Fruit fly (Drosophila melanogaster) whole organism, prepupa: ENCODE data around the gene CG33985.

Experiments
- Blimp-1 ChIP-seq: fragments of 200-800 bp; sonication (Bioruptor generic); optimal IDR thresholded peaks from 3 replicates; lab custom pipeline; 2017; ENCODE audit warnings: missing biosample characterization, missing genetic modification characterization, mild to moderate bottlenecking, moderate library complexity, missing genetic modification reagents
- CG10631 ChIP-seq: fragments of 200-800 bp; sonication (Bioruptor generic); optimal IDR thresholded peaks from 2 replicates; lab custom pipeline; 2016; ENCODE audit warnings: missing biosample characterization, missing genetic modification characterization
- CG10669 ChIP-seq: fragments of 200-800 bp; sonication (Bioruptor generic); optimal IDR thresholded peaks from 3 replicates; lab custom pipeline; 2018; ENCODE audit warnings: missing biosample characterization, mild to moderate bottlenecking, missing genetic modification characterization, moderate library complexity
- CG11762 ChIP-seq: fragments of 200-800 bp; sonication (Bioruptor generic); optimal IDR thresholded peaks from 3 replicates; lab custom pipeline; 2016; ENCODE audit warnings: missing biosample characterization, missing genetic modification characterization; ENCODE audit not compliant: insufficient read depth
- CG11902 ChIP-seq: fragments of 200-800 bp; sonication (Bioruptor generic); optimal IDR thresholded peaks from 3 replicates; lab custom pipeline; 2016; ENCODE audit warnings: missing biosample characterization, missing genetic modification characterization
- CG1621 ChIP-seq: fragments of 200-800 bp; sonication (Bioruptor generic); optimal IDR thresholded peaks from 3 replicates; lab custom pipeline; 2018; ENCODE audit warnings: missing biosample characterization, mild to moderate bottlenecking, missing genetic modification characterization
- CG3032 ChIP-seq: fragments of 200-800 bp; optimal IDR thresholded peaks from 2 replicates; lab custom pipeline; 2019; ENCODE audit warnings: missing biosample characterization, mild to moderate bottlenecking, missing genetic modification characterization, moderate library complexity
- CG31627 ChIP-seq: fragments of 200-800 bp; sonication (Bioruptor generic); optimal IDR thresholded peaks from 3 replicates; lab custom pipeline; 2016; ENCODE audit warnings: missing biosample characterization, missing genetic modification characterization
- CG32006 ChIP-seq: fragments of 200-800 bp; sonication (Bioruptor generic); optimal IDR thresholded peaks from 3 replicates; lab custom pipeline; 2017; ENCODE audit warnings: missing biosample characterization, mild to moderate bottlenecking, missing genetic modification characterization
- CG34406 ChIP-seq: fragments of 200-800 bp; sonication (Bioruptor generic); optimal IDR thresholded peaks from 3 replicates; lab custom pipeline; 2016; ENCODE audit warnings: missing biosample characterization, missing genetic modification characterization
- CG6163 ChIP-seq: fragments of 200-800 bp; sonication (Bioruptor generic); IDR thresholded peaks from 3 replicates; pipeline ENCODE4 v1.3.6; 2022; ENCODE audit warnings: missing biosample characterization, missing genetic modification characterization
- CG6276 ChIP-seq: fragments of 200-800 bp; sonication (Bioruptor generic); optimal IDR thresholded peaks from 2 replicates; lab custom pipeline; 2017; ENCODE audit warnings: missing biosample characterization, mild to moderate bottlenecking, missing genetic modification characterization
- CG6792 ChIP-seq: fragments of 200-800 bp; sonication (Bioruptor generic); optimal IDR thresholded peaks from 3 replicates; lab custom pipeline; 2016; ENCODE audit warnings: missing biosample characterization, missing genetic modification characterization
- CG6808 ChIP-seq: fragments of 200-800 bp; sonication (Bioruptor generic); optimal IDR thresholded peaks from 3 replicates; lab custom pipeline; 2017; ENCODE audit warnings: missing biosample characterization, missing genetic modification characterization, mild to moderate bottlenecking, moderate library complexity, missing genetic modification reagents
- CG6854 ChIP-seq: fragments of 200-800 bp; sonication (Bioruptor generic); optimal IDR thresholded peaks from 2 replicates; lab custom pipeline; 2017; ENCODE audit warnings: missing biosample characterization, mild to moderate bottlenecking, missing genetic modification characterization
- CG7368 ChIP-seq: fragments of 200-800 bp; sonication (Bioruptor generic); optimal IDR thresholded peaks from 3 replicates; lab custom pipeline; 2016; ENCODE audit warnings: missing biosample characterization, missing genetic modification characterization
- CG8119 ChIP-seq: fragments of 200-800 bp; sonication (Bioruptor generic); IDR thresholded peaks from 3 replicates; pipeline ENCODE4 v1.3.6; 2022; ENCODE audit warnings: missing biosample characterization, missing genetic modification characterization
- CG8632 ChIP-seq: fragments of 200-800 bp; sonication (Bioruptor generic); optimal IDR thresholded peaks from 3 replicates; lab custom pipeline; 2016; ENCODE audit warnings: missing biosample characterization, missing genetic modification characterization
- CG9139 ChIP-seq: fragments of 200-800 bp; sonication (Bioruptor generic); optimal IDR thresholded peaks from 3 replicates; lab custom pipeline; 2017; ENCODE audit warnings: missing biosample characterization, mild to moderate bottlenecking, missing genetic modification characterization
- Eip75B ChIP-seq: fragments of 200-800 bp; sonication (Bioruptor generic); optimal IDR thresholded peaks from 3 replicates; lab custom pipeline; 2016; ENCODE audit warnings: missing biosample characterization, missing genetic modification characterization
- Eip78C ChIP-seq: fragments of 200-800 bp; sonication (Bioruptor generic); peaks from one replicate; lab custom pipeline; 2016; ENCODE audit warnings: missing biosample characterization, missing genetic modification characterization
- Eip93F ChIP-seq: fragments of 200-800 bp; sonication (Bioruptor generic); optimal IDR thresholded peaks from 2 replicates; lab custom pipeline; 2016; ENCODE audit warnings: missing biosample characterization, mild to moderate bottlenecking, missing genetic modification characterization
- Gug ChIP-seq: fragments of 200-800 bp; sonication (Bioruptor generic); IDR thresholded peaks from 2 replicates; pipeline ENCODE4 v1.3.6; 2022; ENCODE audit warnings: missing biosample characterization, missing genetic modification characterization
- Hr38 ChIP-seq: sonication (Bioruptor generic); optimal IDR thresholded peaks from 2 replicates; lab custom pipeline; 2016; ENCODE audit warnings: missing biosample characterization, missing genetic modification characterization
- Hr39 ChIP-seq: fragments of 200-800 bp; sonication (Bioruptor generic); optimal IDR thresholded peaks from 2 replicates; lab custom pipeline; 2016; ENCODE audit warnings: missing biosample characterization, missing genetic modification characterization
- Lpt ChIP-seq: fragments of 200-800 bp; sonication (Bioruptor generic); optimal IDR thresholded peaks from 3 replicates; lab custom pipeline; 2016; ENCODE audit warnings: missing biosample characterization, missing genetic modification characterization
- OdsH ChIP-seq: fragments of 200-800 bp; sonication (Bioruptor generic); optimal IDR thresholded peaks from 3 replicates; lab custom pipeline; 2016; ENCODE audit warnings: missing biosample characterization, missing genetic modification characterization
- Smox ChIP-seq: fragments of 200-800 bp; sonication (Bioruptor generic); optimal IDR thresholded peaks from 3 replicates; lab custom pipeline; 2016; ENCODE audit warnings: missing biosample characterization, missing genetic modification characterization
- Sox14 ChIP-seq: fragments of 200-800 bp; sonication (Bioruptor generic); optimal IDR thresholded peaks from 3 replicates; lab custom pipeline; 2016; ENCODE audit warnings: missing biosample characterization, missing genetic modification characterization
- Sox15 ChIP-seq: fragments of 200-800 bp; sonication (Bioruptor generic); optimal IDR thresholded peaks from 3 replicates; lab custom pipeline; 2016; ENCODE audit warnings: missing biosample characterization, missing genetic modification characterization
- acj6 ChIP-seq: fragments of 200-800 bp; sonication (Bioruptor generic); optimal IDR thresholded peaks from 3 replicates; lab custom pipeline; 2016; ENCODE audit warnings: missing biosample characterization, missing genetic modification characterization
- dsx ChIP-seq: fragments of 200-800 bp; optimal IDR thresholded peaks from 3 replicates; lab custom pipeline; 2019; ENCODE audit warnings: missing biosample characterization, mild to moderate bottlenecking, missing genetic modification characterization, moderate library complexity; ENCODE audit not compliant: poor library complexity, severe bottlenecking
- eg ChIP-seq: fragments of 200-800 bp; sonication (Bioruptor generic); IDR thresholded peaks from 3 replicates; pipeline ENCODE4 v1.3.6; 2022; ENCODE audit warnings: missing biosample characterization, missing genetic modification characterization
- esn ChIP-seq: fragments of 200-800 bp; sonication (Bioruptor generic); optimal IDR thresholded peaks from 2 replicates; lab custom pipeline; 2016; ENCODE audit warnings: missing biosample characterization, mild to moderate bottlenecking, missing genetic modification characterization, moderate library complexity
- fd59A ChIP-seq: fragments of 200-800 bp; sonication (Bioruptor generic); optimal IDR thresholded peaks from 2 replicates; lab custom pipeline; 2017; ENCODE audit warnings: missing biosample characterization, mild to moderate bottlenecking, missing genetic modification characterization, missing genetic modification reagents
- fd85E ChIP-seq: fragments of 200-800 bp; sonication (Bioruptor generic); optimal IDR thresholded peaks from 3 replicates; lab custom pipeline; 2016; ENCODE audit warnings: missing biosample characterization, missing genetic modification characterization
- fkh ChIP-seq: fragments of 200-800 bp; sonication (Bioruptor generic); optimal IDR thresholded peaks from 3 replicates; lab custom pipeline; 2017; ENCODE audit warnings: missing biosample characterization, mild to moderate bottlenecking, missing genetic modification characterization, moderate library complexity
- lz ChIP-seq: fragments of 200-800 bp; sonication (Bioruptor generic); optimal IDR thresholded peaks from 3 replicates; lab custom pipeline; 2016; ENCODE audit warnings: missing biosample characterization, missing genetic modification characterization
- net ChIP-seq: fragments of 200-800 bp; sonication (Bioruptor generic); optimal IDR thresholded peaks from 3 replicates; lab custom pipeline; 2016; ENCODE audit warnings: missing biosample characterization, missing genetic modification characterization
- salr ChIP-seq, 2 experiments: fragments of 200-800 bp; sonication (Bioruptor generic); optimal IDR thresholded peaks; 3 replicates each; lab custom pipeline; 2016 to 2018; ENCODE audit warnings: missing biosample characterization in 2 of 2, missing genetic modification characterization in 2 of 2, mild to moderate bottlenecking in 1 of 2
- spab ChIP-seq: fragments of 200-800 bp; sonication (Bioruptor generic); optimal IDR thresholded peaks from 2 replicates; lab custom pipeline; 2017; ENCODE audit warnings: missing biosample characterization, mild to moderate bottlenecking, missing genetic modification characterization, missing genetic modification reagents
- ss ChIP-seq, 2 experiments: fragments of 200-800 bp; sonication (Bioruptor generic); optimal IDR thresholded peaks; 2 replicates in 1 of 2; 3 replicates in 1 of 2; lab custom pipeline; 2017 to 2018; ENCODE audit warnings: mild to moderate bottlenecking in 2 of 2, missing biosample characterization in 2 of 2, missing genetic modification characterization in 2 of 2, moderate library complexity in 1 of 2
- vri ChIP-seq: fragments of 200-800 bp; sonication (Bioruptor generic); optimal IDR thresholded peaks from 3 replicates; lab custom pipeline; 2016; ENCODE audit warnings: missing biosample characterization, mild to moderate bottlenecking, missing genetic modification characterization

Gene CG33985

dm6 chr3L:15519920-15520319, 6.7 kb downstream of the CG33985 start:
- TF ChIP-seq CG9139 (GFP tag; lab: Kevin White, UChicago) (no peak), esn (GFP tag; lab: Kevin White, UChicago) (no peak), Gug (no peak), CG3032 (no peak), CG31627 (no peak), eg (GFP tag; lab: Robert Waterston, UW) (no peak), fd85E (GFP tag; lab: Kevin White, UChicago) (no peak), CG6808 (no peak), CG32006 (GFP tag; lab: Kevin White, UChicago) (no peak), vri (GFP tag; lab: Kevin White, UChicago) (no peak), Sox15 (GFP tag; lab: Kevin White, UChicago) (no peak), CG8632 (GFP tag; lab: Kevin White, UChicago) (no peak), CG6792 (no peak), Hr38 (GFP tag; lab: Kevin White, UChicago) (no peak), OdsH (GFP tag; lab: Kevin White, UChicago) (no peak), CG7368 (GFP tag; lab: Kevin White, UChicago) (no peak), fd59A (GFP tag; lab: Kevin White, UChicago) (no peak), CG11902 (GFP tag; lab: Kevin White, UChicago) (no peak), CG10669 (no peak), dsx (GFP tag; lab: Kevin White, UChicago) (no peak)

- TF ChIP-seq fkh (GFP tag; lab: Kevin White, UChicago) (no peak), Hr39 (GFP tag; lab: Kevin White, UChicago) (no peak), Eip75B (no peak), Blimp-1 (GFP tag; lab: Kevin White, UChicago) (no peak), CG6276 (GFP tag; lab: Kevin White, UChicago) (no peak), ss (GFP tag; optimal IDR thresholded peaks at IDR 0.05; lab: Kevin White, UChicago) (no peak), vri (GFP tag; lab: Kevin White, UChicago) (no peak), CG10631 (no peak), Sox14 (GFP tag; lab: Kevin White, UChicago) (no peak), Eip93F (GFP tag; lab: Kevin White, UChicago) (no peak), acj6 (GFP tag; lab: Kevin White, UChicago) (no peak), spab (no peak), eg (GFP tag; lab: Robert Waterston, UW) (no peak), CG6792 (no peak), CG8632 (GFP tag; lab: Kevin White, UChicago) (no peak), CG6163 (GFP tag; lab: Robert Waterston, UW) (no peak), CG1621 (no peak), fd85E (GFP tag; lab: Kevin White, UChicago) (no peak)
Observed at dm6 chr3L:15519492-15519891, 7.1 kb downstream of the CG33985 start, which contains the start of gene mex1. Gene mex1 (minus strand): TSS chr3L:15519592.

- peak; percentile 38 for TF ChIP-seq vri (GFP tag; lab: Kevin White, UChicago)
- no peak for TF ChIP-seq CG11762 (GFP tag; lab: Kevin White, UChicago)
Observed at dm6 chr3L:15518344-15518743, 8.3 kb downstream of the CG33985 start.

- TF ChIP-seq Lpt (no peak), Smox (no peak), Eip93F (GFP tag; lab: Kevin White, UChicago) (no peak), salr (GFP tag; optimal IDR thresholded peaks at IDR 0.05; lab: Kevin White, UChicago) (no peak), net (GFP tag; lab: Kevin White, UChicago) (no peak), CG34406 (GFP tag; lab: Kevin White, UChicago) (no peak), CG8119 (GFP tag; lab: Robert Waterston, UW) (no peak), CG31627 (no peak), CG9139 (GFP tag; lab: Kevin White, UChicago) (no peak), eg (GFP tag; lab: Robert Waterston, UW) (no peak), CG6792 (no peak), fd59A (GFP tag; lab: Kevin White, UChicago) (no peak), fkh (GFP tag; lab: Kevin White, UChicago) (no peak), acj6 (GFP tag; lab: Kevin White, UChicago) (no peak), Eip78C (GFP tag; lab: Kevin White, UChicago) (no peak), lz (GFP tag; lab: Kevin White, UChicago) (no peak), Gug (no peak), CG6854 (GFP tag; lab: Kevin White, UChicago) (no peak)
Observed at dm6 chr3L:15517508-15517907, 9.1 kb downstream of the CG33985 start.
